Worm (Caenorhabditis elegans) whole organism, L3 larva: ENCODE data around the gene C01G12.7.
A peak's percentile ranks its signal among the peaks of the same experiment; 100 is the strongest.

Source experiments
- R02D3.7 ChIP-seq: fragments of 150-350 bp; optimal IDR thresholded peaks from 2 replicates; lab custom pipeline; 2014; ENCODE audit warnings: missing biosample characterization, missing genetic modification characterization
- ZK546.5 ChIP-seq: sonication (generic microtip); optimal IDR thresholded peaks from 2 replicates; lab custom pipeline; 2017; ENCODE audit warnings: missing biosample characterization, missing genetic modification characterization
- ama-1 ChIP-seq: fragments of 150-350 bp; optimal IDR thresholded peaks from 2 replicates; lab custom pipeline; 2018
- ceh-16 ChIP-seq: sonication (generic microtip); optimal IDR thresholded peaks from 2 replicates; lab custom pipeline; 2017; ENCODE audit warnings: missing biosample characterization, missing genetic modification characterization
- ceh-9 ChIP-seq: sonication (generic microtip); optimal IDR thresholded peaks from 2 replicates; lab custom pipeline; 2018; ENCODE audit warnings: missing biosample characterization, missing genetic modification characterization
- daf-12 ChIP-seq: fragments of 150-350 bp; optimal IDR thresholded peaks from 2 replicates; lab custom pipeline; 2014; ENCODE audit warnings: missing biosample characterization, missing genetic modification reagents, missing genetic modification characterization
- elt-1 ChIP-seq: fragments of 150-350 bp; optimal IDR thresholded peaks from 2 replicates; lab custom pipeline; 2014; ENCODE audit warnings: missing biosample characterization, missing genetic modification characterization
- elt-2 ChIP-seq: sonication (generic microtip); optimal IDR thresholded peaks from 2 replicates; lab custom pipeline; 2016; ENCODE audit warnings: missing genetic modification reagents, mild to moderate bottlenecking, missing genetic modification characterization, missing compliant biosample characterization
- elt-3 ChIP-seq, 3 experiments: fragments of 150-350 bp in 1 of 3; sonication (generic microtip) in 2 of 3; optimal IDR thresholded peaks; 2 replicates in 2 of 3; 4 replicates in 1 of 3; lab custom pipeline; 2014 to 2017; ENCODE audit warnings: missing biosample characterization in 3 of 3, missing genetic modification characterization in 3 of 3
- fkh-10 ChIP-seq: sonication (generic microtip); optimal IDR thresholded peaks from 2 replicates; lab custom pipeline; 2017; ENCODE audit warnings: missing biosample characterization, missing genetic modification reagents, missing genetic modification characterization
- hmg-11 ChIP-seq: sonication (generic microtip); optimal IDR thresholded peaks from 2 replicates; lab custom pipeline; 2016; ENCODE audit warnings: missing genetic modification characterization, missing compliant biosample characterization
- jun-1 ChIP-seq: fragments of 150-350 bp; optimal IDR thresholded peaks from 2 replicates; lab custom pipeline; 2014; ENCODE audit warnings: missing biosample characterization, missing genetic modification reagents, missing genetic modification characterization
- lin-15B ChIP-seq: fragments of 150-350 bp; optimal IDR thresholded peaks from 2 replicates; lab custom pipeline; 2014; ENCODE audit warnings: missing biosample characterization, missing genetic modification characterization
- lin-39 ChIP-seq: fragments of 150-350 bp; optimal IDR thresholded peaks from 2 replicates; lab custom pipeline; 2018; ENCODE audit warnings: missing biosample characterization, missing genetic modification reagents, missing genetic modification characterization
- nhr-11 ChIP-seq: fragments of 150-350 bp; optimal IDR thresholded peaks from 2 replicates; lab custom pipeline; 2014; ENCODE audit warnings: missing biosample characterization, missing genetic modification characterization
- nhr-12 ChIP-seq: fragments of 150-350 bp; optimal IDR thresholded peaks from 2 replicates; lab custom pipeline; 2014; ENCODE audit warnings: missing biosample characterization, missing genetic modification characterization
- nhr-23 ChIP-seq: fragments of 150-350 bp; optimal IDR thresholded peaks from 2 replicates; lab custom pipeline; 2014; ENCODE audit warnings: missing biosample characterization, missing genetic modification reagents, missing genetic modification characterization
- nhr-25 ChIP-seq: sonication (generic microtip); optimal IDR thresholded peaks from 2 replicates; lab custom pipeline; 2017; ENCODE audit warnings: missing biosample characterization, missing genetic modification characterization
- nhr-28 ChIP-seq: fragments of 150-350 bp; optimal IDR thresholded peaks from 2 replicates; lab custom pipeline; 2014; ENCODE audit warnings: missing biosample characterization, missing genetic modification characterization
- nhr-43 ChIP-seq: sonication (generic microtip); optimal IDR thresholded peaks from 2 replicates; lab custom pipeline; 2016; ENCODE audit warnings: mild to moderate bottlenecking, missing genetic modification characterization, missing compliant biosample characterization; ENCODE audit not compliant: poor library complexity, severe bottlenecking
- nhr-77 ChIP-seq: fragments of 150-350 bp; optimal IDR thresholded peaks from 2 replicates; lab custom pipeline; 2014; ENCODE audit warnings: missing biosample characterization, missing genetic modification characterization
- pha-4 ChIP-seq: fragments of 150-350 bp; optimal IDR thresholded peaks from 2 replicates; lab custom pipeline; 2014; ENCODE audit warnings: missing biosample characterization, missing genetic modification reagents, missing genetic modification characterization
- pqm-1 ChIP-seq: fragments of 150-350 bp; optimal IDR thresholded peaks from 2 replicates; lab custom pipeline; 2017; ENCODE audit warnings: missing biosample characterization, missing genetic modification characterization, inconsistent platforms
- skn-1 ChIP-seq: fragments of 150-350 bp; optimal IDR thresholded peaks from 2 replicates; lab custom pipeline; 2014; ENCODE audit warnings: missing biosample characterization, missing genetic modification characterization
- snpc-4 ChIP-seq: fragments of 150-350 bp; optimal IDR thresholded peaks from 2 replicates; lab custom pipeline; 2014; ENCODE audit warnings: missing biosample characterization, missing genetic modification characterization
- tbx-2 ChIP-seq: sonication (generic microtip); optimal IDR thresholded peaks from 2 replicates; lab custom pipeline; 2016; ENCODE audit warnings: mild to moderate bottlenecking, missing genetic modification characterization, missing compliant biosample characterization
- unc-39 ChIP-seq: sonication (generic microtip); optimal IDR thresholded peaks from 4 replicates; lab custom pipeline; 2017; ENCODE audit warnings: missing biosample characterization, missing genetic modification characterization
- unc-62 ChIP-seq: fragments of 150-350 bp; sonication (generic microtip); optimal IDR thresholded peaks from 4 replicates; lab custom pipeline; 2014; ENCODE audit warnings: missing biosample characterization, missing genetic modification reagents, missing genetic modification characterization
- ztf-11 ChIP-seq: fragments of 150-350 bp; optimal IDR thresholded peaks from 2 replicates; lab custom pipeline; 2014; ENCODE audit warnings: missing biosample characterization, missing genetic modification characterization
- ztf-4 ChIP-seq: fragments of 150-350 bp; optimal IDR thresholded peaks from 2 replicates; lab custom pipeline; 2014; ENCODE audit warnings: missing biosample characterization, missing genetic modification characterization

Gene C01G12.7

DNA sequence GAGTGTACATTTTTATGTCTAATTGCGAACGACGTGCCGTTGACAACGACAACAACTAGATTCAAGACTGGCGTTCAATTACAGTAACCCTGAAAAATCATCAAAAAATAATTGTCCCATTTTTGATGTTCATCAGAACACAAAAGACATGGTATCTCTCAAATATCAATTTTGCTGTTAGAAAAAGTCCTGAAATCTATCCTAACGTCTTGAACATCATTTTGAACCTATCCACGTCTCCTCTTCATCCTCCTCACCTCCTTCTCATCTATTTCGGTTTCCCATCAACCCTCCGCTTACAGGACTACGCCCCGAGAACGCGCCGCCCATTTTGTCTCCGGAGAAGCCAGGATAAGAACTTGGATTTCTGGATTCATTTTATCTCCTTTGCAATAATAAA, 24.0 kb upstream of the C01G12.7 start, which contains the start of gene mltn-9:
TSS of gene mltn-9 (plus strand) at position 301 of the 400 bp plus-strand sequence.
- no peak for TF ChIP-seq ceh-16 (tag; lab: Kevin White, UChicago)
- TF ChIP-seq daf-12 (tag; lab: Kevin White, UChicago) = no peak
- TF ChIP-seq unc-39 = no peak
- TF ChIP-seq nhr-77 (tag; lab: Kevin White, UChicago) = no peak
- no peak for TF ChIP-seq nhr-28 (tag; lab: Kevin White, UChicago)
- no peak for TF ChIP-seq ceh-9
- no peak for TF ChIP-seq ztf-11
- no peak for TF ChIP-seq jun-1 (tag; lab: Kevin White, UChicago)
- TF ChIP-seq lin-15B (tag; lab: Kevin White, UChicago) = no peak
- TF ChIP-seq elt-1 (tag; lab: Kevin White, UChicago) = no peak
- no peak for TF ChIP-seq R02D3.7 (tag; lab: Kevin White, UChicago)
- TF ChIP-seq pqm-1 (tag; lab: Kevin White, UChicago) = no peak
- no peak for TF ChIP-seq ZK546.5
- TF ChIP-seq fkh-10 (GFP tag; lab: Kevin White, UChicago) = no peak
- TF ChIP-seq nhr-12 (tag; lab: Kevin White, UChicago) = no peak
- TF ChIP-seq pha-4 (tag; lab: Kevin White, UChicago) = no peak
- TF ChIP-seq skn-1 = no peak

DNA sequence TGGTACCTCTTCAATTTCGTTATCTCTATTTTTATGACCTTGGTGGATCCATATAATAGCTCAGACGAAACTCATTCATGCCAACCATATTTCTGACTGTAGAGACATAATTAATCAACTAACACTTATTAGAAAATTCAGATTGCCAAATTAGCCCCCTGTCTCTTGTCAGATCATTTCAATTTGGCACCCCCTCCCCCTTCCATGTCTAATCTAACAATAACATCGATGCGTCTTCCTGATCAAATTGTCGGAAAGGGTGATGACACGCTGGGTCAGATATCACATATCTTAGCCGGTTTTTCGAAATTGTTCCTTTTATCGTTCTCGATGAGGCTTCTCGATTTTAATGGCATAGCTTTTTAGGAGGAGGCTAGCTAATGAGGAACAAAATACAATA, 19.6 kb upstream of the C01G12.7 start:
- TF ChIP-seq lin-39 = no peak
- TF ChIP-seq ama-1 (lab: Kevin White, UChicago) = peak; percentile 45
- TF ChIP-seq ztf-11 = no peak
- no peak for TF ChIP-seq nhr-23 (tag; lab: Kevin White, UChicago)
- no peak for TF ChIP-seq nhr-11 (tag; lab: Kevin White, UChicago)
- no peak for TF ChIP-seq jun-1 (tag; lab: Kevin White, UChicago)
- no peak for TF ChIP-seq ztf-4 (tag; lab: Kevin White, UChicago)

DNA sequence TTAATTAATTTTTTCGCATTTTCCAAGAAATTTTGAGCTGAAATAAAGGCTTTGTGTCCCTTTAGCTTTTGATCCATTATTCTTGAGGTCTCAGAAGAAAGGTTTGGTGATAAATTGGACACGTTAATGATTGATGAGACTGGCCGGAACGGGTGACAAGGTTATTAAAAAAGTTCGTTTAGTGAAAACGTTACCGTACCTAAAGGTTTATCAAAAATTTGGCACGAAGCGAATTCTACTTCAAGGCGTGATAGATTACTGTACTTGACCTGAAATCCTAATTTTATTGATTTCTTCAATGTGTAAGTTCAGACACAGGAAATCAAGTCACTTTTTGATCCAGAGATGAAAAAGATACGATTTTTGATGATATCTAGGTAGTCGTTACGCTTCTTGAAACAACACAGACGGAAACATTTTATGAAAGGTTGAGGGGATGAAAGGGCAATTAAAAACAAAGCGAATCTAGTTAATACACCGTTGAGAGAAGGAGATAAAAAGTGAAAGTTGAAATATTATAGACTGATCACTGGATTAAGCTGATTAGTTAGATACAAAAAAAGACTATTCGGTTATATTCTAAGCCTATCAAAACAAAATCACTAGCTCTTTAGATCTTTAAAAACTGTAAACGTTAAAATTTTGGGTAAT, 18.9 kb upstream of the C01G12.7 start:
- peak; percentile 15 for TF ChIP-seq elt-2
- TF ChIP-seq ztf-4 (tag; lab: Kevin White, UChicago) = peak; percentile 24
- no peak for TF ChIP-seq tbx-2 (tag; lab: Kevin White, UChicago)
- TF ChIP-seq nhr-28 (tag; lab: Kevin White, UChicago) = no peak
- TF ChIP-seq hmg-11 (tag; lab: Kevin White, UChicago) = no peak
- peak; percentile 65 for TF ChIP-seq ama-1 (lab: Kevin White, UChicago)
- TF ChIP-seq unc-62 (GFP tag; lab: Kevin White, UChicago) = no peak
- TF ChIP-seq elt-1 (tag; lab: Kevin White, UChicago) = peak; percentile 39
- no peak for TF ChIP-seq nhr-25 (tag; lab: Kevin White, UChicago)
- TF ChIP-seq snpc-4 = no peak
- no peak for TF ChIP-seq elt-3 (tag; optimal IDR thresholded peaks at IDR 0.05; lab: Kevin White, UChicago)

DNA sequence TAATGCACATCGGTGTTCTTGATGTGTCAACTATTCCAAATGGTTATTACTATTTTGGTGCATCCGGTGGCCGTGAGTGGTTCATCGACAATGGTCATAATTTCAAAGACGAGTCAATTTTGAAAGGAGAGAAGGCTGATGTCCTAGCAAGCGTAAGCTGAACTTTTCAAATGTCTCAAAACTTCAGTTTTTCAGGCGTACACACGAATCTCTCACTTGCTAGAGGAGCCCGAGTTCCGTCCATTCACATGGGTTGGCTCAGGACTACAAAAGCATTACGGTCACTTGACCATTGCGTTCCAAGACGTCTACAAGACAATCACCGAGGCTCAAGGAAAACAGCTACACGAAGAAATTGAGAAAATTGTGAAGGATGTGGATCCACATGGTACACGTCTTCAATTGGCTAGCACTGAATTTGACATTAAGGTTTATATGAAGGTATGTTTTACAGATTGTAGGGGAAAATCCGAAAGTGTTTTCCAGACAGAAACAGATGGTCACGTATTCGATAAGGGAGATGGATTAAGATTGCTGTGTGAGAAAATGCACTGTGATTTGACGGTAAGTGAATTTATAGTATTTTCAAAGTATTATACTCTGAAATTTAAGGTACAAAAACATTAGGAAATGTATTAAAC, 17.7 kb upstream of the C01G12.7 start:
- peak; percentile 81 for TF ChIP-seq ama-1 (lab: Kevin White, UChicago)
- no peak for TF ChIP-seq nhr-11 (tag; lab: Kevin White, UChicago)
- no peak for TF ChIP-seq snpc-4
- no peak for TF ChIP-seq nhr-43 (tag; lab: Kevin White, UChicago)

DNA sequence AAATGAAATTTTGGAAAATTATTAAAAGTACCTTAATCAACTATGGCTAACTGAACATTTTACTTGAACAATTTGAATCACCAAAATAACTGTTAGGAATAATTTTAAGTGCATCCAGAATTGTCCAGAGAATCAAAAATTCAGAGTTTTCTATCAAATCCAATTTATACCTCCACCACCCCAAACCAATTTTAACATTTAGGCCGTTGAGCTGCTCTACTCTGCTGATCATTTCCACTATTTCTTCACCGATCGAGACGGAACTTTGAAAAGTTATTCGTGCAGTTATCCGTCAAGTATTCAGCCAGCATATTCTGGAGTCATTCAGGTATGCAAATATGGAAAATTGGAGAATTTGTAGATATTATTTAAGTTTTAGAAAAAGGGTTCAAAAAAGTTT, 16.8 kb upstream of the C01G12.7 start:
- TF ChIP-seq nhr-77 (tag; lab: Kevin White, UChicago) = no peak
- TF ChIP-seq ama-1 (lab: Kevin White, UChicago) = peak; percentile 92
- TF ChIP-seq ztf-4 (tag; lab: Kevin White, UChicago) = peak; percentile 71
- TF ChIP-seq, all 47 proteins: peak for 2

DNA sequence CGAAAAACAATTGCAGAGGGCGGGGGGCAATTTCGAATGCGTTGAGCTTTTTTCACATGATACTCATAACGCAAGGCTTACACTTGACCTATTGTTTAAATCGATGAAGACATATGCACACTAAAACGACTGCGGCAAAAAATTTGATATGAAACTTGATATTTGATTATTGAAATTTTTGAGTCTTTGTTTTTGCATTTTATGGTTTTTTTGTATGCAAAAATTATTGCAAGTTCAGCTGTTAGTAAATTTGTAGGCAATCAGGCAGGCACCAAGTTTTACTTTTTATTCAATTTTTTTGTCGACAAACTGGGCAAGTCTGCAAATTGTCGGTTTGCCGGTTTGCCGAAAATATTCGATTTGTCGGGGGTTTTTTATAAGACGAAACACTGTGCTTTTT, 14.5 kb upstream of the C01G12.7 start, which contains the start of gene arl-3:
TSS of gene arl-3 (plus strand) at position 301 of the 400 bp plus-strand sequence.
- TF ChIP-seq jun-1 (tag; lab: Kevin White, UChicago) = no peak
- TF ChIP-seq pha-4 (tag; lab: Kevin White, UChicago) = no peak
- no peak for TF ChIP-seq unc-62 (GFP tag; lab: Kevin White, UChicago)
- TF ChIP-seq elt-2 = no peak
- TF ChIP-seq skn-1 = peak; percentile 7
- TF ChIP-seq elt-3 (tag; optimal IDR thresholded peaks at IDR 0.05; lab: Kevin White, UChicago) = no peak
